Worm (Caenorhabditis elegans) whole organism, L2 larva: Measurements from ENCODE around the gene spp-28.
A peak's percentile ranks its signal among the peaks of the same experiment; 100 is the strongest.

Experiments used
- C34F6.9 ChIP-seq: fragments of 150-350 bp; optimal IDR thresholded peaks from 2 replicates; lab custom pipeline; 2014; ENCODE audit warnings: missing biosample characterization, missing genetic modification characterization
- R02D3.7 ChIP-seq: fragments of 150-350 bp; optimal IDR thresholded peaks from 2 replicates; lab custom pipeline; 2014; ENCODE audit warnings: missing biosample characterization, missing genetic modification characterization
- ZK546.5 ChIP-seq: sonication (generic microtip); optimal IDR thresholded peaks from 2 replicates; lab custom pipeline; 2017; ENCODE audit warnings: missing biosample characterization, missing genetic modification characterization
- alr-1 ChIP-seq: fragments of 150-350 bp; optimal IDR thresholded peaks from 2 replicates; lab custom pipeline; 2014; ENCODE audit warnings: missing biosample characterization, missing genetic modification characterization
- ama-1 ChIP-seq: fragments of 150-350 bp; optimal IDR thresholded peaks from 2 replicates; lab custom pipeline; 2018; ENCODE audit warnings: inconsistent platforms
- blmp-1 ChIP-seq: sonication (generic microtip); optimal IDR thresholded peaks from 2 replicates; lab custom pipeline; 2017; ENCODE audit warnings: missing genetic modification characterization, mild to moderate bottlenecking, missing compliant biosample characterization, antibody characterized with exemption, moderate library complexity; ENCODE audit not compliant: insufficient read depth
- crh-2 ChIP-seq: sonication (generic microtip); optimal IDR thresholded peaks from 2 replicates; lab custom pipeline; 2017; ENCODE audit warnings: missing biosample characterization, missing genetic modification characterization
- egl-27 ChIP-seq: sonication (generic microtip); optimal IDR thresholded peaks from 3 replicates; lab custom pipeline; 2017; ENCODE audit warnings: missing biosample characterization, missing genetic modification reagents, missing genetic modification characterization
- elt-1 ChIP-seq: fragments of 150-350 bp; optimal IDR thresholded peaks from 2 replicates; lab custom pipeline; 2014; ENCODE audit warnings: missing biosample characterization, missing genetic modification characterization
- fos-1 ChIP-seq: fragments of 150-350 bp; optimal IDR thresholded peaks from 2 replicates; lab custom pipeline; 2014; ENCODE audit warnings: missing biosample characterization, missing genetic modification characterization
- gmeb-1 ChIP-seq: fragments of 150-350 bp; optimal IDR thresholded peaks from 2 replicates; lab custom pipeline; 2014; ENCODE audit warnings: missing biosample characterization, missing genetic modification characterization
- lin-39 ChIP-seq: fragments of 150-350 bp; optimal IDR thresholded peaks from 2 replicates; lab custom pipeline; 2014; ENCODE audit warnings: missing biosample characterization, missing genetic modification reagents, missing genetic modification characterization
- lsy-2 ChIP-seq, 2 experiments: fragments of 150-350 bp in 1 of 2; sonication (generic microtip) in 1 of 2; optimal IDR thresholded peaks; 2 replicates each; lab custom pipeline; 2014 to 2017; ENCODE audit warnings: missing biosample characterization in 2 of 2, missing genetic modification characterization in 2 of 2
- mbf-1 ChIP-seq: sonication (generic microtip); optimal IDR thresholded peaks from 2 replicates; lab custom pipeline; 2017; ENCODE audit warnings: missing biosample characterization, missing genetic modification characterization
- mdl-1 ChIP-seq, 2 experiments: fragments of 150-350 bp in 1 of 2; sonication (generic microtip) in 1 of 2; optimal IDR thresholded peaks; 2 replicates each; lab custom pipeline; 2017; ENCODE audit warnings: missing biosample characterization in 2 of 2, missing genetic modification characterization in 2 of 2
- nhr-11 ChIP-seq: fragments of 150-350 bp; optimal IDR thresholded peaks from 2 replicates; lab custom pipeline; 2014; ENCODE audit warnings: missing biosample characterization, missing genetic modification characterization
- nhr-12 ChIP-seq: fragments of 150-350 bp; optimal IDR thresholded peaks from 2 replicates; lab custom pipeline; 2014; ENCODE audit warnings: missing biosample characterization, missing genetic modification characterization
- nhr-129 ChIP-seq: fragments of 150-350 bp; optimal IDR thresholded peaks from 2 replicates; lab custom pipeline; 2014; ENCODE audit warnings: missing biosample characterization, missing genetic modification characterization
- nhr-237 ChIP-seq: fragments of 150-350 bp; optimal IDR thresholded peaks from 2 replicates; lab custom pipeline; 2014; ENCODE audit warnings: missing biosample characterization, missing genetic modification characterization
- nhr-25 ChIP-seq: fragments of 150-350 bp; sonication (generic microtip); optimal IDR thresholded peaks from 3 replicates; lab custom pipeline; 2014; ENCODE audit warnings: missing biosample characterization, missing genetic modification characterization
- nhr-6 ChIP-seq: fragments of 150-350 bp; optimal IDR thresholded peaks from 2 replicates; lab custom pipeline; 2014; ENCODE audit warnings: missing biosample characterization, missing genetic modification characterization
- nhr-77 ChIP-seq: fragments of 150-350 bp; optimal IDR thresholded peaks from 2 replicates; lab custom pipeline; 2014; ENCODE audit warnings: missing biosample characterization, missing genetic modification characterization
- sma-9 ChIP-seq, 2 experiments: fragments of 150-350 bp in 1 of 2; sonication (generic microtip) in 1 of 2; optimal IDR thresholded peaks; 2 replicates each; lab custom pipeline; 2014 to 2016; ENCODE audit warnings: missing genetic modification characterization in 2 of 2, mild to moderate bottlenecking in 1 of 2, missing biosample characterization in 1 of 2, missing compliant biosample characterization in 1 of 2, missing genetic modification reagents in 1 of 2, moderate library complexity in 1 of 2
- snpc-4 ChIP-seq: fragments of 150-350 bp; optimal IDR thresholded peaks from 2 replicates; lab custom pipeline; 2014; ENCODE audit warnings: missing biosample characterization, missing genetic modification characterization
- unc-39 ChIP-seq: fragments of 150-350 bp; optimal IDR thresholded peaks from 2 replicates; lab custom pipeline; 2014; ENCODE audit warnings: missing biosample characterization, missing genetic modification characterization
- unc-55 ChIP-seq: fragments of 150-350 bp; sonication (generic microtip); optimal IDR thresholded peaks from 3 replicates; lab custom pipeline; 2014; ENCODE audit warnings: missing biosample characterization, missing genetic modification reagents, missing genetic modification characterization
- unc-62 ChIP-seq: fragments of 150-350 bp; optimal IDR thresholded peaks from 2 replicates; lab custom pipeline; 2014; ENCODE audit warnings: missing biosample characterization, missing genetic modification reagents, missing genetic modification characterization
- zag-1 ChIP-seq: fragments of 150-350 bp; optimal IDR thresholded peaks from 2 replicates; lab custom pipeline; 2014; ENCODE audit warnings: missing biosample characterization, missing genetic modification characterization
- ztf-1 ChIP-seq: fragments of 200-800 bp; sonication (Bioruptor generic); conservative IDR thresholded peaks from 2 replicates; pipeline ENCODE4 v1.3.6; 2022; ENCODE audit warnings: missing genetic modification characterization, missing compliant biosample characterization
- ztf-11 ChIP-seq: sonication (generic microtip); optimal IDR thresholded peaks from 2 replicates; lab custom pipeline; 2017; ENCODE audit warnings: missing biosample characterization, missing genetic modification characterization

Gene spp-28

DNA sequence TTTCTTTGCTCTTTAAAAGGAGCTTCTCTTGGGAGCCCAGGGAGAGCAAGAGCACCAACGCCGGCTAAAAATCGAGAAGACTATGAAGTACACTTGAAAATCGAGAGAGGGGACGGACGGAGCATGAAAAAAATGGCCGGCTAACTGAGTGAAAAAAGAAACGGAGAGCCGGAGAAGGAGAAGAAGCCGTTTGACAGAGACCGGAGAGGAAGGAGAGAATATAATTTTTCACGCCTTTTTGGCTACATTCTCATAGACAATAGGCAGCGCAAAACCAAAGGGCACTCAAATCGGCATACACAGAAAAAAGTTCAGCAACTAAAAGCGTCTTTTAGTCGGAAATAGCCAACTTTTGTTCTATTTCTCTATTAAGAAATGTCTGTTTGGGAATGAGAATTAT lies 31.4 kb upstream of the spp-28 start:
- no peak for TF ChIP-seq mbf-1
- TF ChIP-seq nhr-237 (tag; lab: Kevin White, UChicago), result no peak
- peak in 1 of 2 experiments; percentile 16 for TF ChIP-seq mdl-1 (tag; optimal IDR thresholded peaks at IDR 0.05; lab: Kevin White, UChicago)
- TF ChIP-seq fos-1 (tag; lab: Kevin White, UChicago), result no peak

DNA sequence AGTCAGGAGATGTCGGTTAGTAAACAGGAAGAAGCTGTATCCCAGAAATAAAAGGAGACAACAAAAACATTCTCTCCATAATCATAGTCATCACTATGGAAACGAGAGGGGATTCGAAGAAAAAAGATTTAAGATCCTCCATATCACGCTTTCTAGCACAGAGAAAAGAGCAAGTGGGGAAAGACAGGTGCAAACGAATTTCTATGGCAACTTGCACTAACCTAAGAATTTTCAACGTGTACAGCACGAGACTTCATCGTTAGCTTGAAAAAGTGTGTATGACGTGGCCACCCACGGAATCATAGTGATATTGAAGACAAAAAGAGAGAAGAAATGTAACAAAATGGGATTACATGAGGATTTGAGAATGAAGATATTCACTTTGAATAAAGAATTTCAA lies 30.7 kb upstream of the spp-28 start:
- TF ChIP-seq C34F6.9 (tag; lab: Kevin White, UChicago), result peak; percentile 39
- TF ChIP-seq ztf-1, result no peak
- peak; percentile 5 for TF ChIP-seq crh-2 (tag; lab: Kevin White, UChicago)
- TF ChIP-seq lin-39 (tag; lab: Kevin White, UChicago), result no peak
- TF ChIP-seq lsy-2 (tag; optimal IDR thresholded peaks at IDR 0.05; lab: Kevin White, UChicago), result peak in 1 of 2 experiments; percentile 27
- TF ChIP-seq ama-1 (lab: Kevin White, UChicago), result no peak

DNA sequence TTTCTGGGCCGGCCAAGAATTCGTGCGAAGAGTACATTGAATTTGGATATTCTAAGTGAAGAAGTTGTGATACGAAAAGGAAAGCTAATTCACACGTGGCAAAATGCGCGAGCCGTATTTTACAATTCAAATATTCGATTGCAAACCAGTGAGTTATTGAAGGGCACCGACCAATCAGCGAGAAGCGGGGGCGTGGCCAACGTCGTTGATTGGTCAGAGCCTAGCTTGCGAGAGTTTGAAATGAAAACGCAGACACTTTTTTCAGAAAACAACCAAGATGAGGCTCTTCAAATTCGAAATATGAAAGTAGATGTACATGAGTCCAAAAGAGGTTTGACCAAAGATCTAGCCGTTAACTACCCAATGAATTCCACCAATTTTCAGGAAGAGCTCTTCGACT lies 20.5 kb upstream of the spp-28 start:
- no peak for TF ChIP-seq unc-62 (GFP tag; lab: Kevin White, UChicago)

DNA sequence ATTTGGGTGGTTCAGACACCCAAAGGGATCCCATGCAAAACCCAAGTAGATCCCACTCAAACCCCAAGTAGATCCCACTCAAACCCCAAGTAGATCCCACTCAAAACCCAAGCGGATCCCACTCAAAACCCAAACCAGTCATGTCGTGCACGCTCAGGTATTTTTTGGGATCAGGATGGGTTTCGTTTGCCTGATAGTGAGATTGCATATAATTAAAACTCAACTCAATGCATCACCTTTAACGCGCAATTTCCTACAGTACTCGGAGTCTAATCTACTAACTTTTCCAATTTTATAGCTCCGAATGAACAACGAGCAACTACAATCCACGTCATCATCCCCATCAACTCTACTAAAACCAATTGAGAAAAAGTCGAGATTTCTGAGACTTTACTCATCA lies 19.0 kb upstream of the spp-28 start, which contains the start of gene phlp-2:
phlp-2 (plus strand) TSS at position 301 of the 400 bp plus-strand sequence.
- TF ChIP-seq zag-1 (no peak), elt-1 (no peak), egl-27 (no peak)

DNA sequence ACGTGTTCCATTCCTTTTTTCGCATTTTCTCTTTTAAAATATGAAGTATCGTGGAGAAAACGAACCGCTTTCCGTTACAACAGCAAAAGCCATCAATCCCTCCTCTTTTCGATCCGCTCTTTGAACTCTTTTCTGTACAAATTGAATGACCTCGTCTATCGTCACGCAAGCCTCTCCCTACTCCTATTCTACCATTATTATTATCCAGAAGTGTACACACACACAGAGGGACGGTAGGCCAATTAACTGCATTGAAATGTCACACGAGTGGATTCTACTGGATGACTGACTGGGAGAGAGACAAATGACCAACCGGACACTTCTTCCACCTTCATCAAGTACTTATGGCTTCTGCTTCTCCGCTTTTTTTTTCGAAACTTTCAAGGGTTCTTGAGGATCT lies 18.1 kb upstream of the spp-28 start:
- TF ChIP-seq nhr-77 (tag; lab: Kevin White, UChicago), result no peak
- peak; percentile 8 for TF ChIP-seq nhr-129 (tag; lab: Kevin White, UChicago)

DNA sequence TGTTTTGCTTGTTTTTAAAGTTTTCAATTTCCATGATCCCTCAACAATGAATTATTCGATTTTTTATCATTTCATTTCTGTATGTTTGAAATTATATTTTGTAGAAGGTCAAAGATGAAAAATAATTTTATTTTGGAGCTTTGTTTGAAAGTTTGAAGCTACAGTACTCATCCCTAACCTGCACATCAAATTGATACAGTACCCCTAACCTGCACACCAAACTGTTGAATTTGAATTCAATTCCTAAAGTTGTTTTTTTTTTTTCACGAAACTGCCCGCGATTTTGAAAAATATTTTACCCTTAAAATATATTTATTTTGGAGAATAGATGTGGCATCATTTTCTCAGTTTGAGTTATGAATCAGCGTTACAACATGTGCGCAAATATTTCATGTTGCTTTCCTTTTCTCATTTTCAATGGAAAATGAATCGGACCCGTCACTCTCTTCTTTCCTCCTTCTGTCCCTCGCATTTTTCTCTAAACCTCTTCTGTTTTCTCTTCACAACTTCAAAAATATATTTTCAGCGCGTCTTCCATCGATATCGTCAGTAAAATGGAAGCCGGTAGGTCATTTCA lies 15.7 kb upstream of the spp-28 start, which contains the start of gene R74.8:
R74.8 (plus strand) TSS at position 527 of the 577 bp plus-strand sequence.
- TF ChIP-seq nhr-129 (tag; lab: Kevin White, UChicago) (no peak), blmp-1 (tag; lab: Kevin White, UChicago) (peak; percentile 24), unc-55 (GFP tag; lab: Kevin White, UChicago) (peak; percentile 37), lsy-2 (tag; optimal IDR thresholded peaks at IDR 0.05; lab: Kevin White, UChicago) (peak in 1 of 2 experiments; percentile 15), nhr-25 (tag; lab: Kevin White, UChicago) (no peak)

DNA sequence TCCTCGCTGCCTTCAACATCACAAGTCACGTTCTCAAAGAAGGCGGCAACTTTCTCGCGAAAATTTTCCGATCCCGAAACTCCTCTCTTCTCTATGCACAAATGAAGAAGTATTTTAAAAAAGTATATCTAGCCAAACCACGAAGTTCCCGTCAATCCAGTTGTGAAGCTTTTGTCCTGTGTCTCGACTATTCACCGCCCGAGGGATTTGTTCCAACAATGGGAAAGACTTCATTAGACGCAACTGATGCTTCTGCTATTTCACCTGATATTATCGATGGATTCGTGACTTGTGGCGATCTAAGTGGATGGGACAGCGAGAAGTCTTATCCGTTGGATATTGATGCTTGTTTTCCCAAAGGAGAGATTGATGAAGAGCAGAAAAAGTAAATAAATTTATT lies 14.8 kb upstream of the spp-28 start:
- no peak for TF ChIP-seq elt-1
- TF ChIP-seq mdl-1 (tag; optimal IDR thresholded peaks at IDR 0.05; lab: Kevin White, UChicago), result no peak
- TF ChIP-seq R02D3.7 (tag; lab: Kevin White, UChicago), result no peak
- TF ChIP-seq mbf-1, result no peak
- TF ChIP-seq sma-9 (GFP tag; optimal IDR thresholded peaks at IDR 0.05; lab: Kevin White, UChicago), result no peak
- no peak for TF ChIP-seq sma-9 (tag; optimal IDR thresholded peaks at IDR 0.05; lab: Kevin White, UChicago)
- no peak for TF ChIP-seq fos-1 (tag; lab: Kevin White, UChicago)
- no peak for TF ChIP-seq nhr-6 (tag; lab: Kevin White, UChicago)
- no peak for TF ChIP-seq ZK546.5 (tag; lab: Kevin White, UChicago)
- no peak for TF ChIP-seq alr-1
- no peak for TF ChIP-seq unc-62 (GFP tag; lab: Kevin White, UChicago)
- TF ChIP-seq snpc-4, result no peak
- TF ChIP-seq nhr-12, result no peak
- no peak for TF ChIP-seq nhr-11 (tag; lab: Kevin White, UChicago)
- TF ChIP-seq unc-39, result no peak
- no peak for TF ChIP-seq ztf-11 (tag; lab: Kevin White, UChicago)
- TF ChIP-seq gmeb-1 (tag; lab: Kevin White, UChicago), result no peak
